Worm (Caenorhabditis elegans) whole organism, L2 larva: ENCODE results near the gene C06A1.6.

ENCODE experiments used
- C34F6.9 ChIP-seq: fragments of 150-350 bp; optimal IDR thresholded peaks from 2 replicates; lab custom pipeline; 2014; ENCODE audit warnings: missing biosample characterization, missing genetic modification characterization
- F13H6.1 ChIP-seq: sonication (generic microtip); optimal IDR thresholded peaks from 2 replicates; lab custom pipeline; 2016; ENCODE audit warnings: missing genetic modification characterization, missing compliant biosample characterization
- R02D3.7 ChIP-seq: fragments of 150-350 bp; optimal IDR thresholded peaks from 2 replicates; lab custom pipeline; 2014; ENCODE audit warnings: missing biosample characterization, missing genetic modification characterization
- Y55F3AM.14 ChIP-seq: fragments of 200-800 bp; sonication (Bioruptor generic); optimal IDR thresholded peaks from 2 replicates; lab custom pipeline; 2018; ENCODE audit warnings: mild to moderate bottlenecking, missing genetic modification characterization, missing compliant biosample characterization
- ZK546.5 ChIP-seq: sonication (generic microtip); optimal IDR thresholded peaks from 2 replicates; lab custom pipeline; 2017; ENCODE audit warnings: missing biosample characterization, missing genetic modification characterization
- alr-1 ChIP-seq: fragments of 150-350 bp; optimal IDR thresholded peaks from 2 replicates; lab custom pipeline; 2014; ENCODE audit warnings: missing biosample characterization, missing genetic modification characterization
- aly-2 ChIP-seq: fragments of 150-350 bp; optimal IDR thresholded peaks from 2 replicates; lab custom pipeline; 2014; ENCODE audit warnings: missing biosample characterization, missing genetic modification characterization
- ama-1 ChIP-seq: fragments of 150-350 bp; optimal IDR thresholded peaks from 2 replicates; lab custom pipeline; 2018; ENCODE audit warnings: inconsistent platforms
- blmp-1 ChIP-seq: sonication (generic microtip); optimal IDR thresholded peaks from 2 replicates; lab custom pipeline; 2017; ENCODE audit warnings: missing genetic modification characterization, mild to moderate bottlenecking, missing compliant biosample characterization, antibody characterized with exemption, moderate library complexity; ENCODE audit not compliant: insufficient read depth
- ceh-82 ChIP-seq: fragments of 150-350 bp; optimal IDR thresholded peaks from 2 replicates; lab custom pipeline; 2014; ENCODE audit warnings: missing biosample characterization, missing genetic modification characterization
- crh-2 ChIP-seq: sonication (generic microtip); optimal IDR thresholded peaks from 2 replicates; lab custom pipeline; 2017; ENCODE audit warnings: missing biosample characterization, missing genetic modification characterization
- dmd-4 ChIP-seq: sonication (generic microtip); optimal IDR thresholded peaks from 2 replicates; lab custom pipeline; 2017; ENCODE audit warnings: missing biosample characterization, missing genetic modification characterization
- egl-27 ChIP-seq: sonication (generic microtip); optimal IDR thresholded peaks from 3 replicates; lab custom pipeline; 2017; ENCODE audit warnings: missing biosample characterization, missing genetic modification reagents, missing genetic modification characterization
- elt-1 ChIP-seq: fragments of 150-350 bp; optimal IDR thresholded peaks from 2 replicates; lab custom pipeline; 2014; ENCODE audit warnings: missing biosample characterization, missing genetic modification characterization
- elt-3 ChIP-seq: sonication (generic microtip); optimal IDR thresholded peaks from 2 replicates; lab custom pipeline; 2017; ENCODE audit warnings: missing biosample characterization, missing genetic modification characterization
- fos-1 ChIP-seq: fragments of 150-350 bp; optimal IDR thresholded peaks from 2 replicates; lab custom pipeline; 2014; ENCODE audit warnings: missing biosample characterization, missing genetic modification characterization
- gmeb-1 ChIP-seq: fragments of 150-350 bp; optimal IDR thresholded peaks from 2 replicates; lab custom pipeline; 2014; ENCODE audit warnings: missing biosample characterization, missing genetic modification characterization
- lin-11 ChIP-seq: fragments of 150-350 bp; sonication (generic microtip); optimal IDR thresholded peaks from 2 replicates; lab custom pipeline; 2014; ENCODE audit warnings: missing biosample characterization, missing genetic modification characterization, inconsistent platforms, mixed read lengths
- lin-13 ChIP-seq: fragments of 150-350 bp; optimal IDR thresholded peaks from 2 replicates; lab custom pipeline; 2014; ENCODE audit warnings: missing biosample characterization, missing genetic modification reagents, missing genetic modification characterization
- lin-39 ChIP-seq: fragments of 150-350 bp; optimal IDR thresholded peaks from 2 replicates; lab custom pipeline; 2014; ENCODE audit warnings: missing biosample characterization, missing genetic modification reagents, missing genetic modification characterization
- mab-5 ChIP-seq: fragments of 150-350 bp; optimal IDR thresholded peaks from 2 replicates; lab custom pipeline; 2014; ENCODE audit warnings: missing biosample characterization, missing genetic modification characterization
- mbf-1 ChIP-seq: sonication (generic microtip); optimal IDR thresholded peaks from 2 replicates; lab custom pipeline; 2017; ENCODE audit warnings: missing biosample characterization, missing genetic modification characterization
- mdl-1 ChIP-seq, 2 experiments: fragments of 150-350 bp in 1 of 2; sonication (generic microtip) in 1 of 2; optimal IDR thresholded peaks; 2 replicates each; lab custom pipeline; 2017; ENCODE audit warnings: missing biosample characterization in 2 of 2, missing genetic modification characterization in 2 of 2
- nhr-10 ChIP-seq: sonication (generic microtip); optimal IDR thresholded peaks from 2 replicates; lab custom pipeline; 2017; ENCODE audit warnings: missing biosample characterization, missing genetic modification characterization
- nhr-11 ChIP-seq: fragments of 150-350 bp; optimal IDR thresholded peaks from 2 replicates; lab custom pipeline; 2014; ENCODE audit warnings: missing biosample characterization, missing genetic modification characterization
- nhr-12 ChIP-seq: fragments of 150-350 bp; optimal IDR thresholded peaks from 2 replicates; lab custom pipeline; 2014; ENCODE audit warnings: missing biosample characterization, missing genetic modification characterization
- nhr-129 ChIP-seq: fragments of 150-350 bp; optimal IDR thresholded peaks from 2 replicates; lab custom pipeline; 2014; ENCODE audit warnings: missing biosample characterization, missing genetic modification characterization
- nhr-23 ChIP-seq: fragments of 150-350 bp; optimal IDR thresholded peaks from 2 replicates; lab custom pipeline; 2014; ENCODE audit warnings: missing biosample characterization, missing genetic modification reagents, missing genetic modification characterization
- nhr-237 ChIP-seq: fragments of 150-350 bp; optimal IDR thresholded peaks from 2 replicates; lab custom pipeline; 2014; ENCODE audit warnings: missing biosample characterization, missing genetic modification characterization
- nhr-25 ChIP-seq: fragments of 150-350 bp; sonication (generic microtip); optimal IDR thresholded peaks from 3 replicates; lab custom pipeline; 2014; ENCODE audit warnings: missing biosample characterization, missing genetic modification characterization
- nhr-6 ChIP-seq: fragments of 150-350 bp; optimal IDR thresholded peaks from 2 replicates; lab custom pipeline; 2014; ENCODE audit warnings: missing biosample characterization, missing genetic modification characterization
- nhr-77 ChIP-seq: fragments of 150-350 bp; optimal IDR thresholded peaks from 2 replicates; lab custom pipeline; 2014; ENCODE audit warnings: missing biosample characterization, missing genetic modification characterization
- peb-1 ChIP-seq: fragments of 150-350 bp; optimal IDR thresholded peaks from 2 replicates; lab custom pipeline; 2014; ENCODE audit warnings: missing biosample characterization, missing genetic modification characterization
- sem-4 ChIP-seq: fragments of 150-350 bp; optimal IDR thresholded peaks from 2 replicates; lab custom pipeline; 2014; ENCODE audit warnings: missing biosample characterization, missing genetic modification reagents, missing genetic modification characterization
- sma-3 ChIP-seq: sonication (generic microtip); optimal IDR thresholded peaks from 2 replicates; lab custom pipeline; 2016; ENCODE audit warnings: missing genetic modification reagents, missing genetic modification characterization, missing compliant biosample characterization
- sma-9 ChIP-seq, 2 experiments: fragments of 150-350 bp in 1 of 2; sonication (generic microtip) in 1 of 2; optimal IDR thresholded peaks; 2 replicates each; lab custom pipeline; 2014 to 2016; ENCODE audit warnings: missing genetic modification characterization in 2 of 2, mild to moderate bottlenecking in 1 of 2, missing biosample characterization in 1 of 2, missing compliant biosample characterization in 1 of 2, missing genetic modification reagents in 1 of 2, moderate library complexity in 1 of 2
- snpc-4 ChIP-seq: fragments of 150-350 bp; optimal IDR thresholded peaks from 2 replicates; lab custom pipeline; 2014; ENCODE audit warnings: missing biosample characterization, missing genetic modification characterization
- unc-55 ChIP-seq: fragments of 150-350 bp; sonication (generic microtip); optimal IDR thresholded peaks from 3 replicates; lab custom pipeline; 2014; ENCODE audit warnings: missing biosample characterization, missing genetic modification reagents, missing genetic modification characterization
- unc-62 ChIP-seq: fragments of 150-350 bp; optimal IDR thresholded peaks from 2 replicates; lab custom pipeline; 2014; ENCODE audit warnings: missing biosample characterization, missing genetic modification reagents, missing genetic modification characterization
- zag-1 ChIP-seq: fragments of 150-350 bp; optimal IDR thresholded peaks from 2 replicates; lab custom pipeline; 2014; ENCODE audit warnings: missing biosample characterization, missing genetic modification characterization
- ztf-1 ChIP-seq: fragments of 200-800 bp; sonication (Bioruptor generic); conservative IDR thresholded peaks from 2 replicates; pipeline ENCODE4 v1.3.6; 2022; ENCODE audit warnings: missing genetic modification characterization, missing compliant biosample characterization
- ztf-4 ChIP-seq: fragments of 150-350 bp; optimal IDR thresholded peaks from 2 replicates; lab custom pipeline; 2014; ENCODE audit warnings: missing biosample characterization, missing genetic modification characterization

C06A1.6 gene

DNA sequence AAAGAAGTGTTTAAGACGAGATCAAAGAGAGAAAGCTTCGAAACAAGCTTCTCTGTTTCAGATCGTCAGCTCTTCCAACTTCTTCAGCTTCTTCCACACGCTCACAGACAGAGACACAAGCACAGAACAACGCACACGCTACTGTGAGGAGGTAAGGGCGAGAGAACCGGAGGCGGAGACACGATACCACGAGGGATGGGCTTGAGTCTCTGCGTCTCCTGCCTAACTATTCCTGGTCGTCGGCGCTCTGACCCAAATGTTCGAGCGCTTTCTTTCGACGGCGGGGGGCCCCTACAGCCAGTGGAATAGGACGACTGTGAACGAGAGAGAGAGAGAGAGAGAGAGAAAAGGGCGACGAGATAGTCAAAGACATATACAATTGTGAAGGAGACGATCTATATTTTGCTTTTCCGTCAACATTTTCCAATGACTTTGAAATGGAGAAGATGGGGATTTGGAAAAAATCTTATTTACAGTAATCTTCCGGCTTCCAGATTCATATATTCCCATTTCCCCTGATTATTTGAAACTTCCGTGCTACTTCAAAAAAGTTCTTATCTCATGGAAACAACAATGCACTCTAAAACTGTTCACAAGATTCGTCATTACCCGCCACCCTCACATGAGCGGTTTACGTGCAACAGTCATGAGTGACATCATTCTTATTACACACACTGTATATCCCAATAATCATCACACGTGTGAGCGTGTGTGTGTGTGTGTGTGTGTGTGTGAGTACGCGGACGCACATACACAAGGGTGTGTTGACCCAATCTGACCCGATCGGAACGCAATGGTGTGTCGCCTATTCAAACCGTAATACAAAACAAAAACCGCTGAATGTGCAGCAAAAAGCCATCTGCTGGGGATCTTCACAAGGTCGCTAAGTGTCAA, 15.5 kb downstream of the C06A1.6 start (continued):
- TF ChIP-seq blmp-1 (tag; lab: Kevin White, UChicago) (peak; percentile 50), nhr-10 (tag; lab: Kevin White, UChicago) (no peak), nhr-12 (tag; lab: Kevin White, UChicago) (no peak), nhr-11 (tag; lab: Kevin White, UChicago) (peak; percentile 40), unc-55 (GFP tag; lab: Kevin White, UChicago) (peak; percentile 84), nhr-23 (tag; lab: Kevin White, UChicago) (no peak), Y55F3AM.14 (GFP tag; lab: Kevin White, UChicago) (peak; percentile 57), peb-1 (peak; percentile 58), fos-1 (tag; lab: Kevin White, UChicago) (peak; percentile 58), ZK546.5 (tag; lab: Kevin White, UChicago) (no peak), nhr-237 (tag; lab: Kevin White, UChicago) (no peak), snpc-4 (tag; lab: Kevin White, UChicago) (no peak), lin-13 (GFP tag; lab: Kevin White, UChicago) (peak; percentile 86), dmd-4 (tag; lab: Kevin White, UChicago) (no peak)

DNA sequence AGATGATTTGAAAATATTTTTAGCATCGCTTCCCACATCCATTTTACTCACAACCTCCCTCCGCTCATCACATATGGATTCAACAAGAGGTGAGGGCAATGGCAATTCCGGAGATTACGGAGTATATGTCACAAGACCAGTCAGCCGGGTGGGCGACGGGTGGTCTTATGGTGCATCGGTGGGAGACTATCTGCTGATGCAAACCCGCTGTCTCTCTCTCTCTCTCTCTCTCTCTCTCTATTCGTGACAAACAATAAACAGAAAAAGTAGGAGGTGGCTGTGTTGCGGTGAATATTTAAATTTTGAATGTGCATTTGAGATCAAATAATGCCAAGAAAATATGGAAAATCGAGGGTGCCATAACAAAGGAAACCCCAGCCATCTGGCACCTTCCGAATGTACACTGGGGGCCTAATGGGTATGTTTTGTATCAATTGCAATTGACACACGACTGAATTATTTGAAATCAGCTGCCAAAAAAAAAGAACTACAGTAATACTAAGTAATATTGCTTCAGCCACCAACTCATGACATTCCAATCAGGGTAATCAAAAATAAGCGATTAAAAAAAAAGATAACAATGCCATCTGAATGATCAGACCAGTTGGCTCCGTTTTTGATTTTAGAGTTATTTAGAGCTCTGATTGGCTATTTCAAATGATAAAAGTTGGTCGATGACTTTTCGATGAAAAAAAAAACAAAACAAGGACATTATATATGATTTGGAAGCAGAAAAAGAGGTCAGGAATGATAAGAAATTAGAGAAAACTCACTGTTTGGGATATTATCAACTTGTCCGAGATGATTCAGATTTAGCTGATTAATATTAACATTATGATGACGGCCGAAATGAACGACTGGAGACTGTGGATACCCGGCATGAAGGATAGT, 16.4 kb downstream of the C06A1.6 start:
- TF ChIP-seq C34F6.9 (tag; lab: Kevin White, UChicago), result peak; percentile 7
- peak; percentile 6 for TF ChIP-seq unc-55 (GFP tag; lab: Kevin White, UChicago)
- no peak for TF ChIP-seq R02D3.7 (tag; lab: Kevin White, UChicago)
- TF ChIP-seq sma-3, result no peak
- TF ChIP-seq nhr-129 (tag; lab: Kevin White, UChicago), result peak; percentile 79
- TF ChIP-seq gmeb-1, result peak; percentile 12
- peak; percentile 16 for TF ChIP-seq sma-9 (GFP tag; optimal IDR thresholded peaks at IDR 0.05; lab: Kevin White, UChicago)
- no peak for TF ChIP-seq sma-9 (tag; optimal IDR thresholded peaks at IDR 0.05; lab: Kevin White, UChicago)
- TF ChIP-seq ama-1, result peak; percentile 86
- TF ChIP-seq zag-1 (tag; lab: Kevin White, UChicago), result no peak
- TF ChIP-seq nhr-12 (tag; lab: Kevin White, UChicago), result no peak
- peak; percentile 23 for TF ChIP-seq lin-11 (tag; lab: Kevin White, UChicago)
- TF ChIP-seq nhr-77 (tag; lab: Kevin White, UChicago), result no peak

DNA sequence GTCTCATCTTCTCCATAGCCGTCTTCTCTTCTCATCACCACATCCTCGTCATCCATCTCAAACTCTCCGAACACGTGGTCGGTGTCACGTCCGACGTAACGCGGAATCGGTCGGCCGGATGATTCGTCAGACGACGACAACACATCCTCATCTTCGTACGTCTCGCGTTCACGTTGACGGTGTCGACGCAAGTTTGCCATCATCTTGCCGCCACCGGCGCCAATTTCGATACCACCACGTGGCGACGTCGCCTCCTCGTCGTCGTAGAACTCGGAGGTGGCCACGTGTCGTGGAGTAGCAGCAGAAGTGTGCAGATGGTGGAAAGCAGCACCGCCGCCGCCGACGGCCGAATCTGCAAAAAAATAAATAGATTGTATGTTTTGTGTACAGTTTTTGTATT, 17.2 kb downstream of the C06A1.6 start:
- TF ChIP-seq sma-3 (no peak), nhr-129 (tag; lab: Kevin White, UChicago) (peak; percentile 0)

DNA sequence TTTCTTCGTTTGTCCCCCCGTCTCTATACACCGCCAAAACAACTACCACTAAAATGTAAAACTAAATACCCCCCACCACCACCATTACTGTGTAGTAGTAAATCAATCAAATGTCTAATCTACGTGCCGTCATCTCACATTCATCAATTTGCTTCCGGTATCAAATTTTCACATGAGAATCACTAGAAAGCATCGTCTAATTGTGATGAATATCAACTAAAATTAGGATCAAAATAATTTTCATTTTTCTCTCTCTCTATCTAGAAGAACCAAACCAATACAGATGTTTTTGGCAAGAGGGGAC, 17.7 kb downstream of the C06A1.6 start:
- TF ChIP-seq Y55F3AM.14 (GFP tag; lab: Kevin White, UChicago) (no peak), snpc-4 (tag; lab: Kevin White, UChicago) (no peak), blmp-1 (tag; lab: Kevin White, UChicago) (no peak), lin-11 (tag; lab: Kevin White, UChicago) (no peak), sma-3 (no peak), unc-55 (GFP tag; lab: Kevin White, UChicago) (peak; percentile 19), ztf-1 (no peak), elt-1 (tag; lab: Kevin White, UChicago) (no peak), nhr-6 (tag; lab: Kevin White, UChicago) (no peak), aly-2 (tag; lab: Kevin White, UChicago) (no peak), F13H6.1 (tag; lab: Kevin White, UChicago) (no peak), unc-62 (GFP tag; lab: Kevin White, UChicago) (no peak), nhr-129 (tag; lab: Kevin White, UChicago) (no peak), dmd-4 (tag; lab: Kevin White, UChicago) (no peak), nhr-77 (tag; lab: Kevin White, UChicago) (no peak), elt-3 (tag; lab: Kevin White, UChicago) (no peak), lin-39 (tag; lab: Kevin White, UChicago) (no peak), ztf-4 (tag; lab: Kevin White, UChicago) (peak; percentile 48), ceh-82 (tag; lab: Kevin White, UChicago) (no peak), nhr-10 (tag; lab: Kevin White, UChicago) (no peak), crh-2 (tag; lab: Kevin White, UChicago) (no peak), mdl-1 (tag; optimal IDR thresholded peaks at IDR 0.05; lab: Kevin White, UChicago) (no peak), mbf-1 (tag; lab: Kevin White, UChicago) (no peak), mab-5 (tag; lab: Kevin White, UChicago) (no peak), nhr-25 (tag; lab: Kevin White, UChicago) (no peak), sem-4 (tag; lab: Kevin White, UChicago) (no peak), nhr-237 (tag; lab: Kevin White, UChicago) (no peak), ZK546.5 (tag; lab: Kevin White, UChicago) (no peak), sma-9 (GFP tag; optimal IDR thresholded peaks at IDR 0.05; lab: Kevin White, UChicago) (no peak), sma-9 (tag; optimal IDR thresholded peaks at IDR 0.05; lab: Kevin White, UChicago) (no peak), nhr-11 (tag; lab: Kevin White, UChicago) (no peak), egl-27 (no peak), alr-1 (no peak)
